Worm (Caenorhabditis elegans): ENCODE measurements around the gene col-155.
"Not testable (repeated sequence)": the region's sequence is repeated elsewhere in the genome, so short reads cannot be mapped to it uniquely, and the experiment has no call there.

Gene col-155

DNA sequence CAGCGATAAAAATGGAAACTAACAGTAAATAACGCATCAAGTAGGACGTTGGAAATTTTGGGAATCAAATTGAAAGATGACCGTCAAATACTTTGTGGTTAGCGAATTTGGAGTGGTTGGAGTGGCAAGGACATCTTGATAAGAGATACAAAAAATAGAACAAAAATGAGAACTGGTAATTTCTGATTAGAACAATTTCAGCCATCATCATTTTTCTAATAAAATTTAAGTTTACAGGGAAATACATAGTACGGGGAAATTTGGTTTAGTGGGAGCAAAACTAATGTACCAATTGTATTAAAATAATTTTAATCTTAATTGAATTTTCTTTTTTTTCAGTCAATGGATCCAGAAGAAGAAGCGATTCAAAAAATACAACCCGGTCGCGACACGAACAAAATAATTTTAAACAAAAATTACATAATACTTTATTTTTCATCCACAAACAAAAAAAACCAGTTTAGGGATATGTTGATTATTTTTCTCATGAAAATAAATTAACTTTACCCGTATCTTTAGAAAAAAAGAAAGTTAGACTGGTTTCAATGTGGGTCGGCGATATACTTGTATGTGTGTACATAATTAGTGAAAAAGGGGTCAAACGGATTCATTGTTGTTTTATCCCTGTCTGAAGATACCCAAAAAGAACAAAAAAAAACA is 21.4 kb upstream of the col-155 start, which contains the start of the genes K03B8.8 and grl-3:
TSS of gene K03B8.8 (minus strand) at position 101 of the 660 bp plus-strand sequence.
TSS of gene grl-3 (plus strand) at position 610 of the 660 bp plus-strand sequence.
- TF ChIP-seq klf-2 (GFP tag; conservative IDR thresholded peaks at IDR 0.05) = no peak
- TF ChIP-seq med-1 (GFP tag; optimal IDR thresholded peaks at IDR 0.05; ENCODE audit: insufficient read depth) = no peak
- TF ChIP-seq flt-1 (GFP tag; IDR thresholded peaks at IDR 0.05) = no peak
- no peak for TF ChIP-seq ref-1 (GFP tag; conservative IDR thresholded peaks at IDR 0.05)
- TF ChIP-seq tab-1 (GFP tag; IDR thresholded peaks at IDR 0.05) = no peak
- TF ChIP-seq ztf-23 (GFP tag; IDR thresholded peaks at IDR 0.05) = no peak

DNA sequence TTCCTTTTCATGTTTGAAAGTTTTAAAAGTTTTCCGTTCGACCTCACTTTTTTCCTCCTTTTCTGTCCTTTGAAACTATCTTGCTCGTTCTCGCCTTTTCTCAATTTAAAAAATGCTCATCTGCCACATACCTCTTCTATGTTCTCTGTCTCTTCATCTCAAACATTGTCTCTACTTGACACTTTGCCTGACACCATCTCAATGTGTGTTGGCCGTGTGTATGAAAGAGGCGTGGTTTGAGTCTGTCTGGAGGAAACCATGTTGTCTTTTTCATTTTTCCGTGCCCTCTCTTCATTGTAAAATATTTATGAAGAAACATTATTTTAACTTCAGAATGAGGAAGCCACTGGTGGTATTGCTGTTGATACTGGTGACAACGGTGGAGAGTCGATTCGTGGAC is 17.6 kb upstream of the col-155 start, which contains the start of gene K03B8.6:
TSS of gene K03B8.6 (plus strand) at position 334 of the 400 bp plus-strand sequence.
- TF ChIP-seq ztf-23 (GFP tag; IDR thresholded peaks at IDR 0.05) (no peak), T22C8.4 (GFP tag; IDR thresholded peaks at IDR 0.05) (no peak), tab-1 (GFP tag; IDR thresholded peaks at IDR 0.05) (no peak), klf-2 (GFP tag; conservative IDR thresholded peaks at IDR 0.05) (no peak), ztf-29 (GFP tag; IDR thresholded peaks at IDR 0.05) (no peak), flt-1 (GFP tag; IDR thresholded peaks at IDR 0.05) (no peak), ref-1 (GFP tag; conservative IDR thresholded peaks at IDR 0.05) (no peak), med-1 (GFP tag; optimal IDR thresholded peaks at IDR 0.05; ENCODE audit: insufficient read depth) (no peak), cog-1 (tag; optimal IDR thresholded peaks at IDR 0.05) (no peak)

DNA sequence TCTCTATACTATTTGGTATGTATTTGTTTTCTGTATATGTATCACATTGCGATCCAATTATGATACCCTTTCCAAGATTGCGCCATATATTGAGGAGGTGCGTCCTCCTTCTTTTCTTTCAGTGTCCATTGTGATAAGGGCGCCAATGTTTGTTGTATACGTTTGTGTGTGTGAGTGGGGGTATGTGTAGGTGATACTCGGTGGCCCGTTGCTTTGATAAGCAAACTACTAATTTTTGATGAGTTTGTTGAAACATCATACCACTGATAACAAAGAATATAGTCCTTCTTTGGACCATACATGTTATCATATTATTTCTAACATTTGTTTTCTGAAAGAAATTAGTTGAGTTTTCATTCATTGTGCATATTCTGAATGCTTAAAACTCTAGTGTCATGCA is 14.0 kb upstream of the col-155 start:
- TF ChIP-seq T22C8.4 (GFP tag; IDR thresholded peaks at IDR 0.05) (no peak), ztf-23 (GFP tag; IDR thresholded peaks at IDR 0.05) (no peak), klf-2 (GFP tag; conservative IDR thresholded peaks at IDR 0.05) (no peak), med-1 (GFP tag; optimal IDR thresholded peaks at IDR 0.05; ENCODE audit: insufficient read depth) (no peak), tab-1 (GFP tag; IDR thresholded peaks at IDR 0.05) (no peak), cog-1 (tag; optimal IDR thresholded peaks at IDR 0.05) (no peak), ztf-29 (GFP tag; IDR thresholded peaks at IDR 0.05) (no peak), ref-1 (GFP tag; conservative IDR thresholded peaks at IDR 0.05) (no peak)

DNA sequence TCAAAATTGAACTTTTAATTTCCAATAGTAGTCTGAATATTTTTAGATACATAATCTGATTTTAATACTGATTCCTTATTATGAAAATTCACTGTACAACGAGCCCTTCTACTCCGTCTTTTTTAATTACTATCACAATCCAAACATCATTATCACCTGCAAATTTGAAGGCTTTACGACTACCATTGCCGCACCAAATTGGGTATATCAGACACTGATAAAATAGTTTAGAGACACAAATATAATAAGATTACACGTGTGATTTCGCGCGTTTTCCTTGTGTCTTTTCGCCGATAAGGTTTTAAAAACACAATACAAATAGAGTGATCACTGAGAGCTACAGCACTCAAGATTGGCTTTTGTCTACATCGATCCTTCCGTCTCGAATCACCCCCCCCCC is 13.4 kb upstream of the col-155 start:
- TF ChIP-seq cog-1 (tag; optimal IDR thresholded peaks at IDR 0.05) (no peak), tab-1 (GFP tag; IDR thresholded peaks at IDR 0.05) (no peak), T22C8.4 (GFP tag; IDR thresholded peaks at IDR 0.05) (no peak), flt-1 (GFP tag; IDR thresholded peaks at IDR 0.05) (no peak), ztf-29 (GFP tag; IDR thresholded peaks at IDR 0.05) (no peak), klf-2 (GFP tag; conservative IDR thresholded peaks at IDR 0.05) (no peak), med-1 (GFP tag; optimal IDR thresholded peaks at IDR 0.05; ENCODE audit: insufficient read depth) (no peak), ztf-23 (GFP tag; IDR thresholded peaks at IDR 0.05) (no peak), ref-1 (GFP tag; conservative IDR thresholded peaks at IDR 0.05) (no peak)

DNA sequence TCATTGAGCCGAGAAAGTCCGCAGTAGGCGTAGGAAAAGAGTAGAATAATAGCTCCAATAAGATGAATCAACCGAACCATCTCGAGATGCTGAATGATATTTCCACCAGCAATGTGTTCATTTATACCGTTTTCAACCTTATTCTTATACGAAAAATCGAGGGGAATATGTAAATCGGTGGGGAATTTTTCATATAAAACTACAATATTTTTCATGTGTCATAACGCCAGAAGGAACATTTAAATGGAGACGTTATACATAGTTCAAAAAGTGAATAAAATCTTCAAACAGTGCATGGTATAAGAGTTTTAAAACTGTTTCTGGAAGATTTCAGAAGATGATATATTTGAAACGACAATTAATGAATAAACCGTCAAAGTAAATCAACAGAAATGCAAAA is 12.9 kb upstream of the col-155 start, which contains the start of gene nas-19:
TSS of gene nas-19 (minus strand) at position 101 of the 400 bp plus-strand sequence.
- TF ChIP-seq klf-2 (GFP tag; conservative IDR thresholded peaks at IDR 0.05) (no peak), ztf-23 (GFP tag; IDR thresholded peaks at IDR 0.05) (no peak), flt-1 (GFP tag; IDR thresholded peaks at IDR 0.05) (no peak), tab-1 (GFP tag; IDR thresholded peaks at IDR 0.05) (no peak), cog-1 (tag; optimal IDR thresholded peaks at IDR 0.05) (no peak), ztf-29 (GFP tag; IDR thresholded peaks at IDR 0.05) (no peak), T22C8.4 (GFP tag; IDR thresholded peaks at IDR 0.05) (no peak), med-1 (GFP tag; optimal IDR thresholded peaks at IDR 0.05; ENCODE audit: insufficient read depth) (no peak), ref-1 (GFP tag; conservative IDR thresholded peaks at IDR 0.05) (no peak)

DNA sequence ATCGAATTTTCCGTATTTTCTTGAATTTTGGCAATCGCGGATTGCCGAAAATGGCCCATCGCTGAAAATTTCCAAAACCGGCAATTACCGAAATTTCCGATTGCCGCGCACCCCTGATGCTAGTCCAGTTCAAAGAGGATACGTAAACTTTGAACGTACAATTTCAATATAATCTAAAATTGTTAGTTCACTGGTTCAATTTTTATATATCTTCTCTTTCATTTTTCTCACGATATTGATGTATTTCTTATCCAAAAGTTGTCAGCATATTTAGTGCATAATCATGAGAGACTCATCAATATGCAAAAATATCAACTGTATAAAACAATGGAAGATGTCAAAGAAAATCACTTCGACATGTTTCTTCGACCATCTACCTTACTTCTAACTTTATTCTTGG is 8.9 kb upstream of the col-155 start, which contains the start of gene nas-17:
TSS of gene nas-17 (plus strand) at position 301 of the 400 bp plus-strand sequence.
- TF ChIP-seq ref-1 (GFP tag; conservative IDR thresholded peaks at IDR 0.05) (no peak), cog-1 (tag; optimal IDR thresholded peaks at IDR 0.05) (no peak)

DNA sequence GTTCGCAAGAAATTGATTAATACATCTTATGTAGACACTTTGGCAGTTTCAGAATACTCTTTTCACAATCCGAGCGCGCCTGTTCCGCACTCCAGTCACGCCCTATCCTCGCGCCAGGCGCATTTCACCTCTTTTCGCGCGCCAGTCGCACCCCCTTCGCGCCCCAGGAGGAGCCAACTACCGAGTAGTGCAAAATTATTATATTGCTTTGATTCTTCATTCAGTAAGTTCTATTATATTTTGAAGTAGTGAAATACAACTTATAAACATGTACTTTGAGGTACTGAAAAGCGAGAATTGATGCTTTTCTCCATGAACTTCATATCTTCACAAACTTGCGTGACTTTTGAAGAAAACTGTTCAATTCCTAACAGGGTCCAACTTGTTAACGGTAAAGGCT is 6.5 kb upstream of the col-155 start, which contains the start of gene nas-18:
TSS of gene nas-18 (plus strand) at position 301 of the 400 bp plus-strand sequence.
- TF ChIP-seq ref-1 (GFP tag; conservative IDR thresholded peaks at IDR 0.05); tab-1 (GFP tag; IDR thresholded peaks at IDR 0.05); flt-1 (GFP tag; IDR thresholded peaks at IDR 0.05): not testable (repeated sequence)

DNA sequence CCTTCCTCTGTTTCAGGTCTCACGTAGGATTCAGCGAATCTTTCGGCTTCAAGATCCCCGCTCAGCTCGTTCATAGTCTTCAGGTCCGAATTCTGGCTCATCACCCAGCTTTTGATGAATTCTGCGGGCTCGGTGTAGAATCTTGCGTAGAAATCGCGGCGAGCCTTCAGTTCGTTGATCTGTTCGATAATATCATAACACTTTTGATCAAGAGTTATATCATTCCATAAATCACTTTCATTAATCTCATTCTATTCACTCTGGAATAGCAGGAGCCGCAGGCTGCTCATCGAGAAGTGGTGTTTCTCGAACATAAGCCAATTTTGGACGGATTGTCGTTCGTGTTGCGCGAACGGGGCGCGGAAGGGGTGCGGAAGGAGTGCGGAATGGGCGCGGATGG is 5.3 kb upstream of the col-155 start, which contains the start of gene K03B8.4:
TSS of gene K03B8.4 (minus strand) at position 101 of the 400 bp plus-strand sequence.
- not testable (repeated sequence) for TF ChIP-seq flt-1 (GFP tag; IDR thresholded peaks at IDR 0.05); med-1 (GFP tag; optimal IDR thresholded peaks at IDR 0.05; ENCODE audit: insufficient read depth); ztf-23 (GFP tag; IDR thresholded peaks at IDR 0.05)

DNA sequence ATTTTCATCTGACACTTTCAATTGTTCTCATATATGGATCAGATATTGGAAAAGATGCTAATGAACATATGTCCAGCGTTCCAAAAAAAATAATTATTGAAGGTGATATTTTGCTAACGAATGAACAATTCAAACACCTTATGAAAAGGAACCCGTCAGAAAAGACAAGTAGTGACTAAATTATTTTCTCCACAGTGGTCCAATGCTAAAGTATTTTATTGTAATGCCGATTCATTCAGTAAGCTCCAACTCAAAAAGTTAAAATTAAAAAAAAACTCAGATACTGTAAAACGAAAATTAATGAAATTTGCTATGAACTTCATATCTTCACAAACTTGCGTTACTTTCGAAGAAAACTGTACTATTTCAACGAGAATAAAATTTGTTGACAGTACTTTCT is 2.3 kb upstream of the col-155 start, which contains the start of gene nas-16:
TSS of gene nas-16 (plus strand) at position 301 of the 400 bp plus-strand sequence.
- TF ChIP-seq ztf-29 (GFP tag; IDR thresholded peaks at IDR 0.05) (no peak), med-1 (GFP tag; optimal IDR thresholded peaks at IDR 0.05; ENCODE audit: insufficient read depth) (no peak), T22C8.4 (GFP tag; IDR thresholded peaks at IDR 0.05) (no peak), ref-1 (GFP tag; conservative IDR thresholded peaks at IDR 0.05) (no peak), flt-1 (GFP tag; IDR thresholded peaks at IDR 0.05) (no peak)

DNA sequence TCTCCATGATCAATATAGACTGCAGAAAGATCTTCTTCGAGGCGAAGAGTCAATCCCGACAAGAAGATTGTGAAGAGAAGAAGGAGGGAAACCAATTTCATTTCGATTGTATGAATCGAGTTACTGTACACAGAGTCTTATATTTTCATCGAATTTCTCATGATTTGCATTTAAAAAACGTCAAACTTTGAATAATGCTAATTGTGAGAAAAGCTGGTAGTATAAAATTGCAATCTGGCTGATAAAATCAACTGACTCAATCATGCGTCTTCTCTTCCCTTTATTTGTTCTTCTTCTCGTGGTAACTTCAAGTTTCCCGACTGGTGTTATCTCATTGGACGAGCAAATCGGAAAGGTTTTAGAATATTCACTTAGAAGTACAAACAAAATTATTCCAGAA is 718 bp upstream of the col-155 start, which contains the start of the genes K03B8.11 and K03B8.14:
TSS of gene K03B8.11 (minus strand) at position 101 of the 400 bp plus-strand sequence.
TSS of gene K03B8.14 (plus strand) at position 110 of the 400 bp plus-strand sequence.
- TF ChIP-seq tab-1 (GFP tag; IDR thresholded peaks at IDR 0.05) (no peak), klf-2 (GFP tag; conservative IDR thresholded peaks at IDR 0.05) (no peak)
